Fruit fly (Drosophila melanogaster): ENCODE data around the gene CG32262.

CG32262 gene

dm6 chr3L:3770823-3771222 is 39.2 kb downstream of the CG32262 start:
- peak; percentile 52 for TF ChIP-seq CG13424 (tag; optimal IDR thresholded peaks at IDR 0.05)
- TF ChIP-seq bab2 (GFP tag; optimal IDR thresholded peaks at IDR 0.05): peak; percentile 29
- TF ChIP-seq ftz-f1 (GFP tag; optimal IDR thresholded peaks at IDR 0.05): no peak
- no peak for TF ChIP-seq wor (GFP tag; IDR thresholded peaks at IDR 0.05)
- TF ChIP-seq CTCF (GFP tag; optimal IDR thresholded peaks at IDR 0.05): no peak
- no peak for TF ChIP-seq CkIIα-i1 (GFP tag; IDR thresholded peaks at IDR 0.05)
- TF ChIP-seq CG31224 (GFP tag; IDR thresholded peaks at IDR 0.05): peak; percentile 24; the same call in 1 of the 2 replicates
- peak; percentile 42 for TF ChIP-seq gro (GFP tag; optimal IDR thresholded peaks at IDR 0.05)
- peak; percentile 5 for TF ChIP-seq CG2712 (tag; optimal IDR thresholded peaks at IDR 0.05)
- peak; percentile 55 for TF ChIP-seq pho (GFP tag; optimal IDR thresholded peaks at IDR 0.05)
- peak; percentile 53; the same call in 1 of the 2 replicates for TF ChIP-seq Atf6 (GFP tag; IDR thresholded peaks at IDR 0.05)
- TF ChIP-seq CG2875 (GFP tag; optimal IDR thresholded peaks at IDR 0.05): no peak
- TF ChIP-seq aop (GFP tag; IDR thresholded peaks at IDR 0.05): no peak
- no peak for TF ChIP-seq cas (GFP tag; IDR thresholded peaks at IDR 0.05)
- TF ChIP-seq YL-1 (GFP tag; optimal IDR thresholded peaks at IDR 0.05): no peak
- TF ChIP-seq CG7928 (GFP tag; optimal IDR thresholded peaks at IDR 0.05): peak; percentile 1
- no peak for TF ChIP-seq Blimp-1 (GFP tag; optimal IDR thresholded peaks at IDR 0.05)
- TF ChIP-seq Poxn (GFP tag; IDR thresholded peaks at IDR 0.05): no peak
- no peak for TF ChIP-seq amos (GFP tag; IDR thresholded peaks at IDR 0.05; ENCODE audit: partially characterized antibody)
- TF ChIP-seq CG6791 (GFP tag; IDR thresholded peaks at IDR 0.05; ENCODE audit: partially characterized antibody): no peak
- peak; percentile 20 for TF ChIP-seq CG17359 (tag; optimal IDR thresholded peaks at IDR 0.05)
- no peak for TF ChIP-seq MESR4 (GFP tag; optimal IDR thresholded peaks at IDR 0.05)
- TF ChIP-seq E2f1 (GFP tag; IDR thresholded peaks at IDR 0.05): peak; percentile 14; the same call in 1 of the 2 replicates
- TF ChIP-seq CG14710 (tag; optimal IDR thresholded peaks at IDR 0.05): no peak
- no peak for TF ChIP-seq Kr (GFP tag; optimal IDR thresholded peaks at IDR 0.05)
- no peak for TF ChIP-seq Drgx (GFP tag; IDR thresholded peaks at IDR 0.05)
- no peak for TF ChIP-seq Hey (tag; optimal IDR thresholded peaks at IDR 0.05)
- peak; percentile 22 for TF ChIP-seq phol (tag; optimal IDR thresholded peaks at IDR 0.05)
- peak; percentile 20 for TF ChIP-seq CG9437 (GFP tag; optimal IDR thresholded peaks at IDR 0.05)
- no peak for TF ChIP-seq jigr1 (GFP tag; IDR thresholded peaks at IDR 0.05)
- peak; percentile 17; the same call in 1 of the 2 replicates for TF ChIP-seq MBD-R2 (GFP tag; IDR thresholded peaks at IDR 0.05)
- TF ChIP-seq row (GFP tag; IDR thresholded peaks at IDR 0.05): peak; percentile 57
- TF ChIP-seq CG6813 (GFP tag; optimal IDR thresholded peaks at IDR 0.05): no peak
- no peak for TF ChIP-seq Eip74EF (GFP tag; optimal IDR thresholded peaks at IDR 0.05)
- no peak for TF ChIP-seq ssp (GFP tag; IDR thresholded peaks at IDR 0.05)
- peak; percentile 65 for TF ChIP-seq wdn (GFP tag; IDR thresholded peaks at IDR 0.05)
- no peak for TF ChIP-seq CG8388 (GFP tag; optimal IDR thresholded peaks at IDR 0.05)
- peak; percentile 18 for TF ChIP-seq CG33213 (GFP tag; optimal IDR thresholded peaks at IDR 0.05)
- TF ChIP-seq az2 (GFP tag; optimal IDR thresholded peaks at IDR 0.05): peak; percentile 25
- peak; percentile 59 for TF ChIP-seq Sox102F (GFP tag; optimal IDR thresholded peaks at IDR 0.05)
- no peak for TF ChIP-seq CG10321 (GFP tag; IDR thresholded peaks at IDR 0.05)
- TF ChIP-seq gfzf (GFP tag; optimal IDR thresholded peaks at IDR 0.05): no peak
- no peak for TF ChIP-seq CG13894 (tag; optimal IDR thresholded peaks at IDR 0.05)
- TF ChIP-seq unc-4 (GFP tag; IDR thresholded peaks at IDR 0.05; ENCODE audit: partially characterized antibody): no peak
- no peak for TF ChIP-seq CG15696 (tag; optimal IDR thresholded peaks at IDR 0.05)
- 0 out of 2 replicates have a peak, but pooled peaks have one; percentile 36 for TF ChIP-seq Ada2b (GFP tag; IDR thresholded peaks at IDR 0.05)
- TF ChIP-seq Fer3 (tag; optimal IDR thresholded peaks at IDR 0.05): peak; percentile 46
- peak; percentile 37 for TF ChIP-seq tx (GFP tag; optimal IDR thresholded peaks at IDR 0.05)
- peak; percentile 49 for TF ChIP-seq schlank (tag; optimal IDR thresholded peaks at IDR 0.05)
- TF ChIP-seq maf-S (GFP tag; optimal IDR thresholded peaks at IDR 0.05): no peak
- peak; percentile 29 for TF ChIP-seq CG30403 (GFP tag; optimal IDR thresholded peaks at IDR 0.05)
